Fruit fly (Drosophila melanogaster) whole organism, prepupa: ENCODE data around the gene Adhr.

Experiments used
- CG10631 ChIP-seq: fragments of 200-800 bp; sonication (Bioruptor generic); optimal IDR thresholded peaks from 2 replicates; lab custom pipeline; 2016; ENCODE audit warnings: missing biosample characterization, missing genetic modification characterization
- CG11294 ChIP-seq: fragments of 200-800 bp; sonication (Bioruptor generic); IDR thresholded peaks from 2 replicates; pipeline ENCODE4 v1.3.6; 2022; ENCODE audit warnings: missing biosample characterization, missing genetic modification characterization
- CG11762 ChIP-seq: fragments of 200-800 bp; sonication (Bioruptor generic); optimal IDR thresholded peaks from 3 replicates; lab custom pipeline; 2016; ENCODE audit warnings: missing biosample characterization, missing genetic modification characterization; ENCODE audit not compliant: insufficient read depth
- CG11902 ChIP-seq: fragments of 200-800 bp; sonication (Bioruptor generic); optimal IDR thresholded peaks from 3 replicates; lab custom pipeline; 2016; ENCODE audit warnings: missing biosample characterization, missing genetic modification characterization
- CG15336 ChIP-seq: fragments of 200-800 bp; sonication (Bioruptor generic); IDR thresholded peaks from 2 replicates; pipeline ENCODE4 v1.3.6; 2022; ENCODE audit warnings: missing biosample characterization, missing genetic modification characterization
- CG3032 ChIP-seq: fragments of 200-800 bp; optimal IDR thresholded peaks from 2 replicates; lab custom pipeline; 2019; ENCODE audit warnings: missing biosample characterization, mild to moderate bottlenecking, missing genetic modification characterization, moderate library complexity
- CG31627 ChIP-seq: fragments of 200-800 bp; sonication (Bioruptor generic); optimal IDR thresholded peaks from 3 replicates; lab custom pipeline; 2016; ENCODE audit warnings: missing biosample characterization, missing genetic modification characterization
- CG32006 ChIP-seq: fragments of 200-800 bp; sonication (Bioruptor generic); optimal IDR thresholded peaks from 3 replicates; lab custom pipeline; 2017; ENCODE audit warnings: missing biosample characterization, mild to moderate bottlenecking, missing genetic modification characterization
- CG34406 ChIP-seq: fragments of 200-800 bp; sonication (Bioruptor generic); optimal IDR thresholded peaks from 3 replicates; lab custom pipeline; 2016; ENCODE audit warnings: missing biosample characterization, missing genetic modification characterization
- CG3919 ChIP-seq: fragments of 200-800 bp; sonication (Bioruptor generic); optimal IDR thresholded peaks from 3 replicates; lab custom pipeline; 2016; ENCODE audit warnings: missing biosample characterization, missing genetic modification characterization
- CG4318 ChIP-seq: fragments of 200-800 bp; sonication (Bioruptor generic); optimal IDR thresholded peaks from 3 replicates; lab custom pipeline; 2017; ENCODE audit warnings: missing biosample characterization, mild to moderate bottlenecking, missing genetic modification characterization
- CG6163 ChIP-seq: fragments of 200-800 bp; sonication (Bioruptor generic); IDR thresholded peaks from 3 replicates; pipeline ENCODE4 v1.3.6; 2022; ENCODE audit warnings: missing biosample characterization, missing genetic modification characterization
- CG6276 ChIP-seq: fragments of 200-800 bp; sonication (Bioruptor generic); optimal IDR thresholded peaks from 2 replicates; lab custom pipeline; 2017; ENCODE audit warnings: missing biosample characterization, mild to moderate bottlenecking, missing genetic modification characterization
- CG6792 ChIP-seq: fragments of 200-800 bp; sonication (Bioruptor generic); optimal IDR thresholded peaks from 3 replicates; lab custom pipeline; 2016; ENCODE audit warnings: missing biosample characterization, missing genetic modification characterization
- CG6808 ChIP-seq: fragments of 200-800 bp; sonication (Bioruptor generic); optimal IDR thresholded peaks from 3 replicates; lab custom pipeline; 2017; ENCODE audit warnings: missing biosample characterization, missing genetic modification characterization, mild to moderate bottlenecking, moderate library complexity, missing genetic modification reagents
- CG6854 ChIP-seq: fragments of 200-800 bp; sonication (Bioruptor generic); optimal IDR thresholded peaks from 2 replicates; lab custom pipeline; 2017; ENCODE audit warnings: missing biosample characterization, mild to moderate bottlenecking, missing genetic modification characterization
- CG7368 ChIP-seq: fragments of 200-800 bp; sonication (Bioruptor generic); optimal IDR thresholded peaks from 3 replicates; lab custom pipeline; 2016; ENCODE audit warnings: missing biosample characterization, missing genetic modification characterization
- CG8119 ChIP-seq: fragments of 200-800 bp; sonication (Bioruptor generic); IDR thresholded peaks from 3 replicates; pipeline ENCODE4 v1.3.6; 2022; ENCODE audit warnings: missing biosample characterization, missing genetic modification characterization
- CG8319 ChIP-seq: fragments of 200-800 bp; sonication (Bioruptor generic); optimal IDR thresholded peaks from 3 replicates; lab custom pipeline; 2016; ENCODE audit warnings: missing biosample characterization, missing genetic modification characterization
- CG8632 ChIP-seq: fragments of 200-800 bp; sonication (Bioruptor generic); optimal IDR thresholded peaks from 3 replicates; lab custom pipeline; 2016; ENCODE audit warnings: missing biosample characterization, missing genetic modification characterization
- Eip93F ChIP-seq: fragments of 200-800 bp; sonication (Bioruptor generic); optimal IDR thresholded peaks from 2 replicates; lab custom pipeline; 2016; ENCODE audit warnings: missing biosample characterization, mild to moderate bottlenecking, missing genetic modification characterization
- Ets21C ChIP-seq: fragments of 200-800 bp; sonication (Bioruptor generic); optimal IDR thresholded peaks from 3 replicates; lab custom pipeline; 2016; ENCODE audit warnings: missing biosample characterization, missing genetic modification characterization
- Ets96B ChIP-seq: fragments of 200-800 bp; optimal IDR thresholded peaks from 2 replicates; lab custom pipeline; 2019; ENCODE audit warnings: missing biosample characterization, mild to moderate bottlenecking, missing genetic modification characterization, moderate library complexity
- Met ChIP-seq: fragments of 200-800 bp; sonication (Bioruptor generic); optimal IDR thresholded peaks from 3 replicates; lab custom pipeline; 2016; ENCODE audit warnings: missing biosample characterization, missing genetic modification characterization
- Smox ChIP-seq: fragments of 200-800 bp; sonication (Bioruptor generic); optimal IDR thresholded peaks from 3 replicates; lab custom pipeline; 2016; ENCODE audit warnings: missing biosample characterization, missing genetic modification characterization
- Sox102F ChIP-seq: fragments of 200-800 bp; sonication (Bioruptor generic); optimal IDR thresholded peaks from 2 replicates; lab custom pipeline; 2016; ENCODE audit warnings: missing biosample characterization, mild to moderate bottlenecking, missing genetic modification characterization
- Sox14 ChIP-seq: fragments of 200-800 bp; sonication (Bioruptor generic); optimal IDR thresholded peaks from 3 replicates; lab custom pipeline; 2016; ENCODE audit warnings: missing biosample characterization, missing genetic modification characterization
- Sox15 ChIP-seq: fragments of 200-800 bp; sonication (Bioruptor generic); optimal IDR thresholded peaks from 3 replicates; lab custom pipeline; 2016; ENCODE audit warnings: missing biosample characterization, missing genetic modification characterization
- achi ChIP-seq: fragments of 200-800 bp; sonication (Bioruptor generic); optimal IDR thresholded peaks from 3 replicates; lab custom pipeline; 2016; ENCODE audit warnings: missing biosample characterization, missing genetic modification characterization
- cyc ChIP-seq: fragments of 200-800 bp; sonication (Bioruptor generic); optimal IDR thresholded peaks from 3 replicates; lab custom pipeline; 2016; ENCODE audit warnings: missing biosample characterization, missing genetic modification characterization
- dac ChIP-seq: fragments of 200-800 bp; sonication (Bioruptor generic); optimal IDR thresholded peaks from 2 replicates; lab custom pipeline; 2017; ENCODE audit warnings: missing biosample characterization, mild to moderate bottlenecking, missing genetic modification characterization
- dsx ChIP-seq: fragments of 200-800 bp; optimal IDR thresholded peaks from 3 replicates; lab custom pipeline; 2019; ENCODE audit warnings: missing biosample characterization, mild to moderate bottlenecking, missing genetic modification characterization, moderate library complexity; ENCODE audit not compliant: poor library complexity, severe bottlenecking
- eg ChIP-seq: fragments of 200-800 bp; sonication (Bioruptor generic); IDR thresholded peaks from 3 replicates; pipeline ENCODE4 v1.3.6; 2022; ENCODE audit warnings: missing biosample characterization, missing genetic modification characterization
- esn ChIP-seq: fragments of 200-800 bp; sonication (Bioruptor generic); optimal IDR thresholded peaks from 2 replicates; lab custom pipeline; 2016; ENCODE audit warnings: missing biosample characterization, mild to moderate bottlenecking, missing genetic modification characterization, moderate library complexity
- fd59A ChIP-seq: fragments of 200-800 bp; sonication (Bioruptor generic); optimal IDR thresholded peaks from 2 replicates; lab custom pipeline; 2017; ENCODE audit warnings: missing biosample characterization, mild to moderate bottlenecking, missing genetic modification characterization, missing genetic modification reagents
- fkh ChIP-seq: fragments of 200-800 bp; sonication (Bioruptor generic); optimal IDR thresholded peaks from 3 replicates; lab custom pipeline; 2017; ENCODE audit warnings: missing biosample characterization, mild to moderate bottlenecking, missing genetic modification characterization, moderate library complexity
- lz ChIP-seq: fragments of 200-800 bp; sonication (Bioruptor generic); optimal IDR thresholded peaks from 3 replicates; lab custom pipeline; 2016; ENCODE audit warnings: missing biosample characterization, missing genetic modification characterization
- net ChIP-seq: fragments of 200-800 bp; sonication (Bioruptor generic); optimal IDR thresholded peaks from 3 replicates; lab custom pipeline; 2016; ENCODE audit warnings: missing biosample characterization, missing genetic modification characterization
- pdm3 ChIP-seq: fragments of 200-800 bp; sonication (Bioruptor generic); optimal IDR thresholded peaks from 3 replicates; lab custom pipeline; 2016; ENCODE audit warnings: missing biosample characterization, missing genetic modification characterization
- salr ChIP-seq, 2 experiments: fragments of 200-800 bp; sonication (Bioruptor generic); optimal IDR thresholded peaks; 3 replicates each; lab custom pipeline; 2016 to 2018; ENCODE audit warnings: missing biosample characterization in 2 of 2, missing genetic modification characterization in 2 of 2, mild to moderate bottlenecking in 1 of 2
- spab ChIP-seq: fragments of 200-800 bp; sonication (Bioruptor generic); optimal IDR thresholded peaks from 2 replicates; lab custom pipeline; 2017; ENCODE audit warnings: missing biosample characterization, mild to moderate bottlenecking, missing genetic modification characterization, missing genetic modification reagents
- ss ChIP-seq, 2 experiments: fragments of 200-800 bp; sonication (Bioruptor generic); optimal IDR thresholded peaks; 2 replicates in 1 of 2; 3 replicates in 1 of 2; lab custom pipeline; 2017 to 2018; ENCODE audit warnings: mild to moderate bottlenecking in 2 of 2, missing biosample characterization in 2 of 2, missing genetic modification characterization in 2 of 2, moderate library complexity in 1 of 2
- svp ChIP-seq: fragments of 200-800 bp; sonication (Bioruptor generic); peaks from one replicate; lab custom pipeline; 2016; ENCODE audit warnings: missing biosample characterization, missing genetic modification characterization
- topi ChIP-seq: fragments of 200-800 bp; sonication (Bioruptor generic); optimal IDR thresholded peaks from 3 replicates; lab custom pipeline; 2016; ENCODE audit warnings: missing biosample characterization, missing genetic modification characterization

The Adhr gene

dm6 chr2L:14614444-14614843 lies 908 bp upstream of the Adhr start (continued):
- TF ChIP-seq CG7368 (GFP tag; lab: Kevin White, UChicago) (no peak), Sox15 (GFP tag; lab: Kevin White, UChicago) (no peak), CG6792 (no peak), CG8119 (GFP tag; lab: Robert Waterston, UW) (peak; percentile 49; the same call in 2 of the 3 replicates), CG6163 (GFP tag; lab: Robert Waterston, UW) (no peak), Met (no peak), CG11294 (no peak), CG6808 (GFP tag; lab: Kevin White, UChicago) (no peak), eg (GFP tag; lab: Robert Waterston, UW) (peak; percentile 54; the same call in 1 of the 3 replicates), Ets96B (no peak)

- TF ChIP-seq Sox14 (no peak), spab (GFP tag; lab: Kevin White, UChicago) (no peak), Met (no peak), eg (GFP tag; lab: Robert Waterston, UW) (0 out of 3 replicates have a peak, but pooled peaks have one; percentile 6)
Measured at dm6 chr2L:14615749-14616348, 497 bp downstream of the Adhr start.

dm6 chr2L:14618854-14619253 lies 3.5 kb downstream of the Adhr start:
- TF ChIP-seq svp (GFP tag; lab: Kevin White, UChicago): peak; percentile 63

- TF ChIP-seq topi (GFP tag; lab: Kevin White, UChicago): peak; percentile 23
- TF ChIP-seq fkh: no peak
- TF ChIP-seq CG34406: peak; percentile 19
- no peak for TF ChIP-seq ss (GFP tag; optimal IDR thresholded peaks at IDR 0.05; lab: Kevin White, UChicago)
- TF ChIP-seq cyc (GFP tag; lab: Kevin White, UChicago): no peak
- TF ChIP-seq achi: peak; percentile 49
- TF ChIP-seq pdm3 (GFP tag; lab: Kevin White, UChicago): peak; percentile 59
- peak; percentile 88 for TF ChIP-seq eg (GFP tag; lab: Robert Waterston, UW)
- no peak for TF ChIP-seq CG8632 (GFP tag; lab: Kevin White, UChicago)
- peak; percentile 22 for TF ChIP-seq CG8319 (GFP tag; lab: Kevin White, UChicago)
- peak; percentile 24 for TF ChIP-seq fd59A (GFP tag; lab: Kevin White, UChicago)
- no peak for TF ChIP-seq CG7368 (GFP tag; lab: Kevin White, UChicago)
- peak; percentile 24 for TF ChIP-seq CG3032 (tag; lab: Kevin White, UChicago)
- TF ChIP-seq CG10631 (GFP tag; lab: Kevin White, UChicago): peak; percentile 45
- peak; percentile 89 for TF ChIP-seq CG15336 (GFP tag; lab: Robert Waterston, UW)
- TF ChIP-seq svp (GFP tag; lab: Kevin White, UChicago): no peak
- TF ChIP-seq Smox (GFP tag; lab: Kevin White, UChicago): no peak
- no peak for TF ChIP-seq Sox102F (GFP tag; lab: Kevin White, UChicago)
- TF ChIP-seq CG6276: peak; percentile 66
- TF ChIP-seq salr (GFP tag; optimal IDR thresholded peaks at IDR 0.05; lab: Kevin White, UChicago): peak in 1 of 2 experiments; percentile 53
- TF ChIP-seq CG6792: peak; percentile 32
- TF ChIP-seq lz: peak; percentile 15
- peak; percentile 57 for TF ChIP-seq net
- TF ChIP-seq CG11902 (GFP tag; lab: Kevin White, UChicago): no peak
- no peak for TF ChIP-seq Sox15 (GFP tag; lab: Kevin White, UChicago)
- no peak for TF ChIP-seq dsx (GFP tag; lab: Kevin White, UChicago)
- peak; percentile 44 for TF ChIP-seq dac
- no peak for TF ChIP-seq CG6854 (GFP tag; lab: Kevin White, UChicago)
- TF ChIP-seq CG4318 (GFP tag; lab: Kevin White, UChicago): peak; percentile 7
- TF ChIP-seq CG3919: peak; percentile 62
- TF ChIP-seq CG8119 (GFP tag; lab: Robert Waterston, UW): peak; percentile 83
- TF ChIP-seq Ets21C (GFP tag; lab: Kevin White, UChicago): no peak
- no peak for TF ChIP-seq esn (GFP tag; lab: Kevin White, UChicago)
- no peak for TF ChIP-seq Eip93F (GFP tag; lab: Kevin White, UChicago)
- TF ChIP-seq CG11294: peak; percentile 68
- no peak for TF ChIP-seq Met
- no peak for TF ChIP-seq CG31627
- TF ChIP-seq spab (GFP tag; lab: Kevin White, UChicago): peak; percentile 26
- TF ChIP-seq CG32006 (GFP tag; lab: Kevin White, UChicago): peak; percentile 79
- TF ChIP-seq CG11762 (GFP tag; lab: Kevin White, UChicago): peak; percentile 16
Measured at dm6 chr2L:14619602-14620001, 4.2 kb downstream of the Adhr start.
